Worm (Caenorhabditis elegans) whole organism, L1 larva: ENCODE data around the gene pink-1.
A peak's percentile ranks its signal among the peaks of the same experiment; 100 is the strongest.

Experiments used
- ama-1 ChIP-seq: fragments of 150-350 bp; optimal IDR thresholded peaks from 2 replicates; lab custom pipeline; 2014
- ceh-82 ChIP-seq, 3 experiments: fragments of 150-350 bp in 1 of 3; sonication (generic microtip) in 2 of 3; optimal IDR thresholded peaks; 2 replicates each; lab custom pipeline; 2014 to 2017; ENCODE audit warnings: missing biosample characterization in 3 of 3, missing genetic modification characterization in 3 of 3
- elt-2 ChIP-seq: sonication (generic microtip); optimal IDR thresholded peaks from 2 replicates; lab custom pipeline; 2016; ENCODE audit warnings: missing genetic modification characterization, mild to moderate bottlenecking, inconsistent platforms, missing compliant biosample characterization, missing genetic modification reagents
- hpl-2 ChIP-seq: fragments of 150-350 bp; optimal IDR thresholded peaks from 2 replicates; lab custom pipeline; 2014; ENCODE audit warnings: missing biosample characterization, missing genetic modification reagents, missing genetic modification characterization
- nhr-12 ChIP-seq: sonication (generic microtip); optimal IDR thresholded peaks from 2 replicates; lab custom pipeline; 2017; ENCODE audit warnings: missing biosample characterization, missing genetic modification characterization
- nhr-76 ChIP-seq: sonication (generic microtip); optimal IDR thresholded peaks from 2 replicates; lab custom pipeline; 2017; ENCODE audit warnings: missing biosample characterization, missing genetic modification characterization
- nhr-84 ChIP-seq: sonication (generic microtip); optimal IDR thresholded peaks from 2 replicates; lab custom pipeline; 2017; ENCODE audit warnings: missing biosample characterization, missing genetic modification characterization
- pqm-1 ChIP-seq: sonication (generic microtip); optimal IDR thresholded peaks from 3 replicates; lab custom pipeline; 2017; ENCODE audit warnings: missing biosample characterization, missing genetic modification characterization
- rnt-1 ChIP-seq: sonication (generic microtip); optimal IDR thresholded peaks from 2 replicates; lab custom pipeline; 2016; ENCODE audit warnings: mild to moderate bottlenecking, missing genetic modification characterization, moderate library complexity, missing compliant biosample characterization
- snpc-4 ChIP-seq: fragments of 150-350 bp; optimal IDR thresholded peaks from 2 replicates; lab custom pipeline; 2014; ENCODE audit warnings: missing biosample characterization, missing genetic modification characterization
- unc-86 ChIP-seq: sonication (generic microtip); optimal IDR thresholded peaks from 2 replicates; lab custom pipeline; 2016; ENCODE audit warnings: missing genetic modification characterization, missing compliant biosample characterization

ce11 chrII:5358137-5358745 lies 37.3 kb downstream of the pink-1 start, which contains the start of the genes F09E5.11 and bmy-1:
- TF ChIP-seq ceh-82 (tag; optimal IDR thresholded peaks at IDR 0.05; lab: Kevin White, UChicago) (peak; percentile 81 to 84 (median 82)), ama-1 (lab: Kevin White, UChicago) (no peak), elt-2 (tag; lab: Kevin White, UChicago) (peak; percentile 79), pqm-1 (tag; lab: Kevin White, UChicago) (no peak), nhr-76 (no peak), snpc-4 (tag; lab: Kevin White, UChicago) (peak; percentile 60), unc-86 (peak; percentile 85), rnt-1 (tag; lab: Kevin White, UChicago) (peak; percentile 99), nhr-84 (tag; lab: Kevin White, UChicago) (no peak), hpl-2 (GFP tag; lab: Kevin White, UChicago) (no peak), nhr-12 (tag; lab: Kevin White, UChicago) (no peak)
